Worm (Caenorhabditis elegans) whole organism, late embryonic: ENCODE results near the gene dnj-11.

Experiments
- ama-1 ChIP-seq: fragments of 150-350 bp; optimal IDR thresholded peaks from 2 replicates; lab custom pipeline; 2014
- ceh-22 ChIP-seq: sonication (generic microtip); optimal IDR thresholded peaks from 2 replicates; lab custom pipeline; 2017; ENCODE audit warnings: missing biosample characterization, missing genetic modification characterization
- ceh-48 ChIP-seq: sonication (generic microtip); optimal IDR thresholded peaks from 2 replicates; lab custom pipeline; 2016; ENCODE audit warnings: missing genetic modification characterization, inconsistent platforms, missing compliant biosample characterization
- dve-1 ChIP-seq: sonication (generic microtip); optimal IDR thresholded peaks from 2 replicates; lab custom pipeline; 2017; ENCODE audit warnings: antibody characterized with exemption, mild to moderate bottlenecking, missing genetic modification characterization, missing compliant biosample characterization
- hlh-30 ChIP-seq: sonication (generic microtip); optimal IDR thresholded peaks from 2 replicates; lab custom pipeline; 2017; ENCODE audit warnings: antibody characterized with exemption, missing genetic modification characterization, missing compliant biosample characterization; ENCODE audit not compliant: insufficient read depth
- rnt-1 ChIP-seq: sonication (generic microtip); optimal IDR thresholded peaks from 2 replicates; lab custom pipeline; 2016; ENCODE audit warnings: missing genetic modification characterization, missing compliant biosample characterization
- syd-9 ChIP-seq: sonication (generic microtip); optimal IDR thresholded peaks from 2 replicates; lab custom pipeline; 2016; ENCODE audit warnings: mild to moderate bottlenecking, missing genetic modification characterization, moderate library complexity, missing compliant biosample characterization
- unc-86 ChIP-seq: sonication (generic microtip); optimal IDR thresholded peaks from 2 replicates; lab custom pipeline; 2016; ENCODE audit warnings: missing genetic modification characterization, missing compliant biosample characterization

DNA sequence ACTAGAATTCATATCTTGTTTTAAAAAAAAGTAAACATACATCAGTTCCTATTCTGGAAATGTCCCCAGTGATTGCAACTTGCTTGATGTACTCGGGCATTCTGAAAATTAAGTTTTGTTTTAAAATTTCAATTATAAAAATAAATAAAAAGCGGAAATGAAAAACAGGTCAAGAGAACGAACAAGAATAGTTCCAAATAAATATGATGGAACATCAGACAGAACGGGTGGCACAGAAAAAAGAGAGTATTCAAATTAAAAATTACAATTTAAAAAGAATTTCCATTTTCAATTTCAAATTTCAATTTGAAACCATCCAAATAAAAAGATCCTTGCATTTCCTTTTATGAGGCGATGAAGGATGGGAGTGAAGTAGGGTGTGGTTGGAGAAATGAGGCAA lies 35.6 kb downstream of the dnj-11 start, which contains the start of gene C01B10.3:
- no peak for TF ChIP-seq ama-1
- TF ChIP-seq hlh-30: no peak
- TF ChIP-seq unc-86: no peak
- no peak for TF ChIP-seq syd-9 (tag; lab: Kevin White, UChicago)
- TF ChIP-seq rnt-1: no peak
- TF ChIP-seq ceh-48 (tag; lab: Kevin White, UChicago): no peak
- TF ChIP-seq ceh-22 (tag; lab: Kevin White, UChicago): no peak
- TF ChIP-seq dve-1 (tag; lab: Kevin White, UChicago): no peak
